Worm (Caenorhabditis elegans): ENCODE data around the gene T18D3.9.

Gene T18D3.9

ce11 chrX:12436486-12436885 lies 17.8 kb downstream of the T18D3.9 start:
- no peak for TF ChIP-seq F22D6.2 (tag; optimal IDR thresholded peaks at IDR 0.05)
- TF ChIP-seq somi-1 (GFP tag; optimal IDR thresholded peaks at IDR 0.05), result no peak
- TF ChIP-seq unc-62 (GFP tag; optimal IDR thresholded peaks at IDR 0.05), result no peak
- TF ChIP-seq F33H1.4 (GFP tag; IDR thresholded peaks at IDR 0.05), result no peak
- TF ChIP-seq pha-4 (tag; optimal IDR thresholded peaks at IDR 0.05), result peak; percentile 17

- no peak for TF ChIP-seq nfyb-1 (GFP tag; IDR thresholded peaks at IDR 0.05)
- TF ChIP-seq cebp-1 (GFP tag; IDR thresholded peaks at IDR 0.05), result no peak
- TF ChIP-seq cebp-1 (tag; optimal IDR thresholded peaks at IDR 0.05), result peak; percentile 17
- no peak for TF ChIP-seq ztf-18 (tag; optimal IDR thresholded peaks at IDR 0.05)
- TF ChIP-seq nhr-80 (tag; optimal IDR thresholded peaks at IDR 0.05), result peak; percentile 53
These were observed 19.0 kb downstream of the T18D3.9 start for ce11 chrX:12435246-12435645.

- TF ChIP-seq ccch-3 (GFP tag; optimal IDR thresholded peaks at IDR 0.05) (no peak), nfya-1 (tag; optimal IDR thresholded peaks at IDR 0.05; ENCODE audit: borderline replicate concordance, insufficient read depth) (no peak), tbx-9 (tag; optimal IDR thresholded peaks at IDR 0.05; ENCODE audit: borderline replicate concordance) (no peak), nhr-80 (tag; optimal IDR thresholded peaks at IDR 0.05) (no peak), K12H6.12 (tag; optimal IDR thresholded peaks at IDR 0.05) (no peak), B0035.1 (tag; optimal IDR thresholded peaks at IDR 0.05) (no peak), somi-1 (GFP tag; optimal IDR thresholded peaks at IDR 0.05) (no peak), ztf-6 (GFP tag; IDR thresholded peaks at IDR 0.05) (no peak), C17E4.6 (GFP tag; IDR thresholded peaks at IDR 0.05) (no peak)
These were observed 20.2 kb downstream of the T18D3.9 start, which contains the start of gene tsct-1 for ce11 chrX:12434086-12434485. Gene tsct-1 (plus strand): TSS chrX:12434097.

ce11 chrX:12430309-12430708 lies 23.9 kb downstream of the T18D3.9 start, which contains the start of gene med-1:
Gene med-1 (plus strand): TSS chrX:12430609.
- TF ChIP-seq Y56A3A.18 (GFP tag; IDR thresholded peaks at IDR 0.05), result no peak
- no peak for TF ChIP-seq aptf-2 (GFP tag; conservative IDR thresholded peaks at IDR 0.05)
- no peak for TF ChIP-seq attf-3 (GFP tag; conservative IDR thresholded peaks at IDR 0.05)
- TF ChIP-seq gei-17 (GFP tag; optimal IDR thresholded peaks at IDR 0.05), result no peak
- TF ChIP-seq efl-1 (GFP tag; optimal IDR thresholded peaks at IDR 0.05), result no peak
- no peak for TF ChIP-seq attf-6 (GFP tag; IDR thresholded peaks at IDR 0.05)
- no peak for TF ChIP-seq snpc-1.3 (tag; optimal IDR thresholded peaks at IDR 0.05; ENCODE audit: insufficient read depth)
- no peak for TF ChIP-seq F57C9.4 (tag; optimal IDR thresholded peaks at IDR 0.05)

- TF ChIP-seq lsy-27 (tag; optimal IDR thresholded peaks at IDR 0.05; ENCODE audit: borderline replicate concordance, insufficient read depth), result no peak
- no peak for TF ChIP-seq snpc-1.3 (tag; optimal IDR thresholded peaks at IDR 0.05; ENCODE audit: insufficient read depth)
- no peak for TF ChIP-seq rcor-1 (GFP tag; IDR thresholded peaks at IDR 0.05)
- TF ChIP-seq lag-1 (GFP tag; IDR thresholded peaks at IDR 0.05), result no peak
- no peak for TF ChIP-seq nhr-120 (GFP tag; IDR thresholded peaks at IDR 0.05)
- TF ChIP-seq lir-1 (GFP tag; conservative IDR thresholded peaks at IDR 0.05), result no peak
- TF ChIP-seq attf-6 (GFP tag; IDR thresholded peaks at IDR 0.05), result no peak
- peak; percentile 69 for TF ChIP-seq somi-1 (GFP tag; optimal IDR thresholded peaks at IDR 0.05)
- TF ChIP-seq lin-40 (tag; optimal IDR thresholded peaks at IDR 0.05), result peak; percentile 79
- TF ChIP-seq hmg-1.2 (GFP tag; IDR thresholded peaks at IDR 0.05), result no peak
- no peak for TF ChIP-seq snpc-1.1 (tag; optimal IDR thresholded peaks at IDR 0.05; ENCODE audit: insufficient read depth)
- no peak for TF ChIP-seq cebp-1 (GFP tag; IDR thresholded peaks at IDR 0.05)
- TF ChIP-seq cebp-1 (tag; optimal IDR thresholded peaks at IDR 0.05), result no peak
- TF ChIP-seq F57C9.4 (tag; optimal IDR thresholded peaks at IDR 0.05), result no peak
- TF ChIP-seq hsf-1 (GFP tag; IDR thresholded peaks at IDR 0.05), result no peak
- TF ChIP-seq F57A8.1 (GFP tag; optimal IDR thresholded peaks at IDR 0.05), result no peak
- no peak for TF ChIP-seq mxl-1 (tag; optimal IDR thresholded peaks at IDR 0.05)
- no peak for TF ChIP-seq mes-4 (tag; optimal IDR thresholded peaks at IDR 0.05)
- no peak for TF ChIP-seq ceh-79 (tag; optimal IDR thresholded peaks at IDR 0.05)
- TF ChIP-seq F10E7.11 (tag; optimal IDR thresholded peaks at IDR 0.05), result no peak
- TF ChIP-seq K11D2.4 (GFP tag; IDR thresholded peaks at IDR 0.05), result 0 out of 2 replicates have a peak, but pooled peaks have one; percentile 40
- TF ChIP-seq repo-1 (tag; optimal IDR thresholded peaks at IDR 0.05), result no peak
- TF ChIP-seq rec-8 (tag; optimal IDR thresholded peaks at IDR 0.05), result no peak
These were observed 28.8 kb downstream of the T18D3.9 start, which contains the start of gene T24D3.2 for ce11 chrX:12425427-12425826. Gene T24D3.2 (plus strand): TSS chrX:12425730.

Data from whole organism, young adult.